Worm (Caenorhabditis elegans) whole organism, L4 larva: Measurements from ENCODE around the gene F22F4.5.

ENCODE experiments used
- aly-2 ChIP-seq: sonication (generic microtip); optimal IDR thresholded peaks from 2 replicates; lab custom pipeline; 2018; ENCODE audit warnings: missing biosample characterization, missing genetic modification characterization
- ceh-82 ChIP-seq: sonication (generic microtip); optimal IDR thresholded peaks from 2 replicates; lab custom pipeline; 2017; ENCODE audit warnings: missing biosample characterization, missing genetic modification characterization
- fos-1 ChIP-seq: fragments of 150-350 bp; optimal IDR thresholded peaks from 2 replicates; lab custom pipeline; 2014; ENCODE audit warnings: missing biosample characterization, missing genetic modification characterization

ce11 chrX:5982799-5983198, 9.9 kb downstream of the F22F4.5 start:
- TF ChIP-seq ceh-82 = no peak
- TF ChIP-seq fos-1 (tag; lab: Kevin White, UChicago) = no peak
- no peak for TF ChIP-seq aly-2 (tag; lab: Kevin White, UChicago)
